Fruit fly (Drosophila melanogaster) whole organism, embryonic: ENCODE data around the gene Gclc.
A peak's percentile ranks its signal among the peaks of the same experiment; 100 is the strongest.

Experiments
- Adf1 ChIP-seq: fragments of 200-800 bp; sonication (Bioruptor generic); IDR thresholded peaks from 2 replicates; pipeline ENCODE4 v1.3.6; 2022; ENCODE audit warnings: missing biosample characterization, missing genetic modification characterization
- Bdp1 ChIP-seq: fragments of 200-800 bp; sonication (Bioruptor generic); optimal IDR thresholded peaks from 3 replicates; lab custom pipeline; 2016; ENCODE audit warnings: missing biosample characterization, missing genetic modification characterization
- Bgb ChIP-seq: fragments of 200-800 bp; sonication (Bioruptor generic); IDR thresholded peaks from 2 replicates; pipeline ENCODE4 v1.3.6; 2022; ENCODE audit warnings: missing biosample characterization, missing genetic modification characterization; ENCODE audit not compliant: partially characterized antibody
- CG10462 ChIP-seq: fragments of 200-800 bp; sonication (Bioruptor generic); optimal IDR thresholded peaks from 2 replicates; lab custom pipeline; 2016; ENCODE audit warnings: missing biosample characterization, missing genetic modification characterization
- CG10979 ChIP-seq: fragments of 200-800 bp; sonication (Bioruptor generic); optimal IDR thresholded peaks from 2 replicates; lab custom pipeline; 2018; ENCODE audit warnings: missing biosample characterization, mild to moderate bottlenecking, missing genetic modification characterization, moderate library complexity
- CG13287 ChIP-seq: fragments of 200-800 bp; sonication (Bioruptor generic); IDR thresholded peaks from 2 replicates; pipeline ENCODE4 v1.3.6; 2022; ENCODE audit warnings: missing biosample characterization, missing genetic modification characterization; ENCODE audit not compliant: partially characterized antibody
- CG15269 ChIP-seq: fragments of 200-800 bp; sonication (Bioruptor generic); optimal IDR thresholded peaks from 2 replicates; lab custom pipeline; 2018; ENCODE audit warnings: missing biosample characterization, mild to moderate bottlenecking, missing genetic modification characterization, moderate library complexity
- CG17829 ChIP-seq: fragments of 200-800 bp; optimal IDR thresholded peaks from 2 replicates; lab custom pipeline; 2019; ENCODE audit warnings: missing biosample characterization, mild to moderate bottlenecking, missing genetic modification characterization, moderate library complexity
- CG2116 ChIP-seq: fragments of 200-800 bp; sonication (Bioruptor generic); optimal IDR thresholded peaks from 3 replicates; lab custom pipeline; 2018; ENCODE audit warnings: missing biosample characterization, mild to moderate bottlenecking, missing genetic modification characterization
- CG33213 ChIP-seq: fragments of 200-800 bp; sonication (Bioruptor generic); optimal IDR thresholded peaks from 3 replicates; lab custom pipeline; 2016; ENCODE audit warnings: missing biosample characterization, missing genetic modification characterization
- CG3995 ChIP-seq: fragments of 200-800 bp; sonication (Bioruptor generic); optimal IDR thresholded peaks from 3 replicates; lab custom pipeline; 2016; ENCODE audit warnings: missing biosample characterization, missing genetic modification characterization
- CG6791 ChIP-seq: fragments of 200-800 bp; sonication (Bioruptor generic); IDR thresholded peaks from 3 replicates; pipeline ENCODE4 v1.3.6; 2022; ENCODE audit warnings: missing biosample characterization, missing genetic modification characterization; ENCODE audit not compliant: partially characterized antibody
- CG7357 ChIP-seq: fragments of 200-800 bp; sonication (Bioruptor generic); IDR thresholded peaks from 3 replicates; pipeline ENCODE4 v1.3.6; 2022; ENCODE audit warnings: missing biosample characterization, missing genetic modification characterization
- CG7372 ChIP-seq: fragments of 200-800 bp; sonication (Bioruptor generic); IDR thresholded peaks from 2 replicates; pipeline ENCODE4 v1.3.6; 2022; ENCODE audit warnings: missing biosample characterization, missing genetic modification characterization
- CG7839 ChIP-seq: fragments of 200-800 bp; sonication (Bioruptor generic); optimal IDR thresholded peaks from 3 replicates; lab custom pipeline; 2018; ENCODE audit warnings: missing biosample characterization, mild to moderate bottlenecking, missing genetic modification characterization, moderate library complexity
- CG7963 ChIP-seq: fragments of 200-800 bp; sonication (Bioruptor generic); IDR thresholded peaks from 3 replicates; pipeline ENCODE4 v1.3.6; 2022; ENCODE audit warnings: missing biosample characterization, missing genetic modification characterization; ENCODE audit not compliant: partially characterized antibody
- CG9727 ChIP-seq: fragments of 200-800 bp; sonication (Bioruptor generic); optimal IDR thresholded peaks from 3 replicates; lab custom pipeline; 2017; ENCODE audit warnings: missing biosample characterization, mild to moderate bottlenecking, missing genetic modification characterization
- D ChIP-seq, 2 experiments: fragments of 200-800 bp in 1 of 2; fragments of >200 bp in 1 of 2; sonication (Bioruptor generic) in 1 of 2; optimal IDR thresholded peaks; 2 replicates in 1 of 2; 3 replicates in 1 of 2; lab custom pipeline; 2017; ENCODE audit warnings: mild to moderate bottlenecking in 1 of 2, missing biosample characterization in 1 of 2, missing genetic modification characterization in 1 of 2, missing genetic modification reagents in 1 of 2
- Dll ChIP-seq: fragments of 200-800 bp; sonication (Bioruptor generic); IDR thresholded peaks from 4 replicates; pipeline ENCODE4 v1.3.6; 2022; ENCODE audit warnings: missing biosample characterization, missing genetic modification characterization; ENCODE audit not compliant: partially characterized antibody
- Doc3 ChIP-seq: fragments of 200-800 bp; sonication (Bioruptor generic); IDR thresholded peaks from 3 replicates; pipeline ENCODE4 v1.3.6; 2022; ENCODE audit warnings: missing biosample characterization, missing genetic modification characterization; ENCODE audit not compliant: partially characterized antibody
- Dref ChIP-seq: fragments of 200-800 bp; sonication (Bioruptor generic); IDR thresholded peaks from 2 replicates; pipeline ENCODE4 v1.3.6; 2022; ENCODE audit warnings: missing biosample characterization, missing genetic modification characterization
- Ets97D ChIP-seq: fragments of 200-800 bp; sonication (Bioruptor generic); optimal IDR thresholded peaks from 3 replicates; lab custom pipeline; 2016; ENCODE audit warnings: missing biosample characterization, missing genetic modification characterization
- Gsc ChIP-seq: fragments of 200-800 bp; sonication (Bioruptor generic); IDR thresholded peaks from 2 replicates; pipeline ENCODE4 v1.3.6; 2022; ENCODE audit warnings: missing biosample characterization, missing genetic modification characterization
- Gug ChIP-seq: fragments of 200-800 bp; sonication (Bioruptor generic); IDR thresholded peaks from 4 replicates; pipeline ENCODE4 v1.3.6; 2022; ENCODE audit warnings: missing biosample characterization, missing genetic modification characterization
- HLH4C ChIP-seq: fragments of 200-800 bp; sonication (Bioruptor generic); IDR thresholded peaks from 3 replicates; pipeline ENCODE4 v1.3.6; 2022; ENCODE audit warnings: missing biosample characterization, missing genetic modification characterization; ENCODE audit not compliant: partially characterized antibody
- HmgZ ChIP-seq: fragments of 200-800 bp; sonication (Bioruptor generic); optimal IDR thresholded peaks from 2 replicates; lab custom pipeline; 2018; ENCODE audit warnings: missing biosample characterization, mild to moderate bottlenecking, missing genetic modification characterization
- Myb ChIP-seq: fragments of 200-800 bp; sonication (Bioruptor generic); optimal IDR thresholded peaks from 2 replicates; lab custom pipeline; 2016; ENCODE audit warnings: missing biosample characterization, missing genetic modification characterization
- Nf-YC ChIP-seq: fragments of 200-800 bp; optimal IDR thresholded peaks from 3 replicates; lab custom pipeline; 2019; ENCODE audit warnings: missing biosample characterization, mild to moderate bottlenecking, missing genetic modification characterization, moderate library complexity
- Opbp ChIP-seq: fragments of 200-800 bp; sonication (Bioruptor generic); IDR thresholded peaks from 3 replicates; pipeline ENCODE4 v1.3.6; 2022; ENCODE audit warnings: missing biosample characterization, missing genetic modification characterization; ENCODE audit not compliant: partially characterized antibody
- Pdp1 ChIP-seq, 2 experiments: fragments of 200-800 bp; sonication (Bioruptor generic); optimal IDR thresholded peaks; 3 replicates each; lab custom pipeline; 2016; ENCODE audit warnings: missing biosample characterization in 2 of 2, missing genetic modification characterization in 2 of 2, mild to moderate bottlenecking in 1 of 2, moderate library complexity in 1 of 2
- Sry-δ ChIP-seq: fragments of 200-800 bp; sonication (Bioruptor generic); optimal IDR thresholded peaks from 2 replicates; lab custom pipeline; 2016; ENCODE audit warnings: missing biosample characterization, missing genetic modification characterization
- amos ChIP-seq: fragments of 200-800 bp; sonication (Bioruptor generic); IDR thresholded peaks from 2 replicates; pipeline ENCODE4 v1.3.6; 2022; ENCODE audit warnings: missing biosample characterization, missing genetic modification characterization; ENCODE audit not compliant: partially characterized antibody
- bbx ChIP-seq: fragments of 200-800 bp; sonication (Bioruptor generic); IDR thresholded peaks from 2 replicates; pipeline ENCODE4 v1.3.6; 2022; ENCODE audit warnings: missing biosample characterization, missing genetic modification characterization; ENCODE audit not compliant: partially characterized antibody
- chn ChIP-seq: fragments of 200-800 bp; sonication (Bioruptor generic); optimal IDR thresholded peaks from 2 replicates; lab custom pipeline; 2016; ENCODE audit warnings: missing biosample characterization, missing genetic modification characterization
- crp ChIP-seq, 2 experiments: fragments of 200-800 bp; sonication (Bioruptor generic); optimal IDR thresholded peaks; 2 replicates in 1 of 2; 3 replicates in 1 of 2; lab custom pipeline; 2017; ENCODE audit warnings: missing biosample characterization in 2 of 2, missing genetic modification characterization in 2 of 2, mild to moderate bottlenecking in 1 of 2, moderate library complexity in 1 of 2
- dm ChIP-seq: fragments of 200-800 bp; sonication (Bioruptor generic); optimal IDR thresholded peaks from 3 replicates; lab custom pipeline; 2016; ENCODE audit warnings: missing biosample characterization, missing genetic modification characterization
- gro ChIP-seq: fragments of 200-800 bp; sonication (Bioruptor generic); optimal IDR thresholded peaks from 2 replicates; lab custom pipeline; 2016; ENCODE audit warnings: missing biosample characterization, missing genetic modification characterization
- hbn ChIP-seq: fragments of 200-800 bp; sonication (Bioruptor generic); IDR thresholded peaks from 2 replicates; pipeline ENCODE4 v1.3.6; 2022; ENCODE audit warnings: missing biosample characterization, missing genetic modification characterization; ENCODE audit not compliant: partially characterized antibody
- jigr1 ChIP-seq: fragments of 200-800 bp; sonication (Bioruptor generic); IDR thresholded peaks from 3 replicates; pipeline ENCODE4 v1.3.6; 2022; ENCODE audit warnings: missing biosample characterization, missing genetic modification characterization
- pum ChIP-seq: fragments of 200-800 bp; sonication (Bioruptor generic); optimal IDR thresholded peaks from 2 replicates; lab custom pipeline; 2016; ENCODE audit warnings: missing biosample characterization, missing genetic modification characterization
- sc ChIP-seq, 3 experiments: fragments of >200 bp in 2 of 3; fragments of 200-800 bp in 1 of 3; sonication (Bioruptor generic) in 1 of 3; optimal IDR thresholded peaks; 2 replicates in 2 of 3; 3 replicates in 1 of 3; lab custom pipeline; 2017; ENCODE audit warnings: mild to moderate bottlenecking in 1 of 3, missing biosample characterization in 1 of 3, missing genetic modification characterization in 1 of 3, missing genetic modification reagents in 1 of 3
- schlank ChIP-seq: fragments of 200-800 bp; sonication (Bioruptor generic); optimal IDR thresholded peaks from 2 replicates; lab custom pipeline; 2018; ENCODE audit warnings: missing biosample characterization, mild to moderate bottlenecking, missing genetic modification characterization
- slou ChIP-seq: fragments of 200-800 bp; sonication (Bioruptor generic); optimal IDR thresholded peaks from 3 replicates; lab custom pipeline; 2016; ENCODE audit warnings: missing biosample characterization, missing genetic modification characterization
- slp2 ChIP-seq: fragments of 200-800 bp; sonication (Bioruptor generic); optimal IDR thresholded peaks from 2 replicates; lab custom pipeline; 2016; ENCODE audit warnings: missing biosample characterization, missing genetic modification characterization
- sna ChIP-seq: fragments of 200-800 bp; sonication (Bioruptor generic); IDR thresholded peaks from 2 replicates; pipeline ENCODE4 v1.3.6; 2022; ENCODE audit warnings: missing biosample characterization, missing genetic modification characterization; ENCODE audit not compliant: partially characterized antibody
- trh ChIP-seq: fragments of 200-800 bp; sonication (Bioruptor generic); optimal IDR thresholded peaks from 2 replicates; lab custom pipeline; 2016; ENCODE audit warnings: missing biosample characterization, missing genetic modification characterization
- vvl ChIP-seq: fragments of 200-800 bp; sonication (Bioruptor generic); IDR thresholded peaks from 2 replicates; pipeline ENCODE4 v1.3.6; 2022; ENCODE audit warnings: missing biosample characterization, missing genetic modification characterization

Gclc gene

dm6 chrX:8075300-8075927 lies 40.5 kb downstream of the Gclc start, which contains the start of the genes Upf2 and CG1571 (continued):
- TF ChIP-seq D (optimal IDR thresholded peaks at IDR 0.05; lab: Kevin White, UChicago) (no peak), D (GFP tag; optimal IDR thresholded peaks at IDR 0.05; lab: Kevin White, UChicago) (no peak), CG7963 (GFP tag; lab: Robert Waterston, UW) (peak; percentile 51; the same call in 1 of the 3 replicates), CG7839 (tag; lab: Kevin White, UChicago) (no peak), CG7372 (GFP tag; lab: Robert Waterston, UW) (no peak), jigr1 (GFP tag; lab: Robert Waterston, UW) (no peak), slp2 (GFP tag; lab: Kevin White, UChicago) (no peak), CG10462 (GFP tag; lab: Kevin White, UChicago) (no peak), Pdp1 (GFP tag; optimal IDR thresholded peaks at IDR 0.05; lab: Kevin White, UChicago) (peak in 1 of 2 experiments; percentile 43), amos (GFP tag; lab: Robert Waterston, UW) (peak; percentile 72), schlank (tag; lab: Kevin White, UChicago) (no peak), HmgZ (tag; lab: Kevin White, UChicago) (peak; percentile 40), CG15269 (no peak), Adf1 (GFP tag; lab: Robert Waterston, UW) (no peak), Gsc (GFP tag; lab: Robert Waterston, UW) (no peak), Bdp1 (no peak), sc (optimal IDR thresholded peaks at IDR 0.05; lab: Kevin White, UChicago) (no peak), sc (GFP tag; optimal IDR thresholded peaks at IDR 0.05; lab: Kevin White, UChicago) (no peak), Opbp (GFP tag; lab: Robert Waterston, UW) (peak; percentile 72; the same call in 2 of the 3 replicates), CG10979 (tag; lab: Kevin White, UChicago) (peak; percentile 8), Nf-YC (tag; lab: Kevin White, UChicago) (no peak), Dll (GFP tag; lab: Robert Waterston, UW) (peak; percentile 68; the same call in 2 of the 4 replicates), bbx (GFP tag; lab: Robert Waterston, UW) (peak; percentile 79), CG2116 (peak; percentile 84), CG7357 (GFP tag; lab: Robert Waterston, UW) (peak; percentile 60; the same call in 2 of the 3 replicates), CG9727 (no peak), CG33213 (GFP tag; lab: Kevin White, UChicago) (peak; percentile 32), CG6791 (GFP tag; lab: Robert Waterston, UW) (peak; percentile 81), CG13287 (GFP tag; lab: Robert Waterston, UW) (peak; percentile 79), hbn (GFP tag; lab: Robert Waterston, UW) (peak; percentile 66), vvl (GFP tag; lab: Robert Waterston, UW) (no peak), slou (GFP tag; lab: Kevin White, UChicago) (no peak), Ets97D (GFP tag; lab: Kevin White, UChicago) (peak; percentile 78), crp (GFP tag; optimal IDR thresholded peaks at IDR 0.05; lab: Kevin White, UChicago) (peak in 1 of 2 experiments; percentile 10), Sry-δ (peak; percentile 76), Doc3 (GFP tag; lab: Robert Waterston, UW) (0 out of 3 replicates have a peak, but pooled peaks have one; percentile 33), gro (GFP tag; lab: Kevin White, UChicago) (peak; percentile 4), dm (peak; percentile 73), sna (GFP tag; lab: Robert Waterston, UW) (0 out of 2 replicates have a peak, but pooled peaks have one; percentile 36), CG3995 (GFP tag; lab: Kevin White, UChicago) (peak; percentile 69), CG17829 (tag; lab: Kevin White, UChicago) (peak; percentile 27), HLH4C (GFP tag; lab: Robert Waterston, UW) (peak; percentile 79), trh (GFP tag; lab: Kevin White, UChicago) (no peak), pum (no peak), Bgb (GFP tag; lab: Robert Waterston, UW) (peak; percentile 82), chn (GFP tag; lab: Kevin White, UChicago) (peak; percentile 9), Myb (GFP tag; lab: Kevin White, UChicago) (peak; percentile 97), Dref (GFP tag; lab: Robert Waterston, UW) (peak; percentile 94), Gug (no peak)
